Worm (Caenorhabditis elegans) whole organism, L2 larva: ENCODE measurements around the gene spe-29.

ENCODE experiments used
- C34F6.9 ChIP-seq: fragments of 150-350 bp; optimal IDR thresholded peaks from 2 replicates; lab custom pipeline; 2014; ENCODE audit warnings: missing biosample characterization, missing genetic modification characterization
- F13H6.1 ChIP-seq: sonication (generic microtip); optimal IDR thresholded peaks from 2 replicates; lab custom pipeline; 2016; ENCODE audit warnings: missing genetic modification characterization, missing compliant biosample characterization
- Y55F3AM.14 ChIP-seq: fragments of 200-800 bp; sonication (Bioruptor generic); optimal IDR thresholded peaks from 2 replicates; lab custom pipeline; 2018; ENCODE audit warnings: mild to moderate bottlenecking, missing genetic modification characterization, missing compliant biosample characterization
- ZK546.5 ChIP-seq: sonication (generic microtip); optimal IDR thresholded peaks from 2 replicates; lab custom pipeline; 2017; ENCODE audit warnings: missing biosample characterization, missing genetic modification characterization
- aly-2 ChIP-seq: fragments of 150-350 bp; optimal IDR thresholded peaks from 2 replicates; lab custom pipeline; 2014; ENCODE audit warnings: missing biosample characterization, missing genetic modification characterization
- ama-1 ChIP-seq: fragments of 150-350 bp; optimal IDR thresholded peaks from 2 replicates; lab custom pipeline; 2018; ENCODE audit warnings: inconsistent platforms
- blmp-1 ChIP-seq: sonication (generic microtip); optimal IDR thresholded peaks from 2 replicates; lab custom pipeline; 2017; ENCODE audit warnings: missing genetic modification characterization, mild to moderate bottlenecking, missing compliant biosample characterization, antibody characterized with exemption, moderate library complexity; ENCODE audit not compliant: insufficient read depth
- ceh-16 ChIP-seq: fragments of 150-350 bp; optimal IDR thresholded peaks from 2 replicates; lab custom pipeline; 2014; ENCODE audit warnings: missing biosample characterization, missing genetic modification characterization
- dmd-4 ChIP-seq: sonication (generic microtip); optimal IDR thresholded peaks from 2 replicates; lab custom pipeline; 2017; ENCODE audit warnings: missing biosample characterization, missing genetic modification characterization
- egl-27 ChIP-seq: sonication (generic microtip); optimal IDR thresholded peaks from 3 replicates; lab custom pipeline; 2017; ENCODE audit warnings: missing biosample characterization, missing genetic modification reagents, missing genetic modification characterization
- elt-1 ChIP-seq: fragments of 150-350 bp; optimal IDR thresholded peaks from 2 replicates; lab custom pipeline; 2014; ENCODE audit warnings: missing biosample characterization, missing genetic modification characterization
- elt-3 ChIP-seq: sonication (generic microtip); optimal IDR thresholded peaks from 2 replicates; lab custom pipeline; 2017; ENCODE audit warnings: missing biosample characterization, missing genetic modification characterization
- fos-1 ChIP-seq: fragments of 150-350 bp; optimal IDR thresholded peaks from 2 replicates; lab custom pipeline; 2014; ENCODE audit warnings: missing biosample characterization, missing genetic modification characterization
- gmeb-1 ChIP-seq: fragments of 150-350 bp; optimal IDR thresholded peaks from 2 replicates; lab custom pipeline; 2014; ENCODE audit warnings: missing biosample characterization, missing genetic modification characterization
- lin-11 ChIP-seq: fragments of 150-350 bp; sonication (generic microtip); optimal IDR thresholded peaks from 2 replicates; lab custom pipeline; 2014; ENCODE audit warnings: missing biosample characterization, missing genetic modification characterization, inconsistent platforms, mixed read lengths
- lin-39 ChIP-seq: fragments of 150-350 bp; optimal IDR thresholded peaks from 2 replicates; lab custom pipeline; 2014; ENCODE audit warnings: missing biosample characterization, missing genetic modification reagents, missing genetic modification characterization
- lsy-2 ChIP-seq, 2 experiments: fragments of 150-350 bp in 1 of 2; sonication (generic microtip) in 1 of 2; optimal IDR thresholded peaks; 2 replicates each; lab custom pipeline; 2014 to 2017; ENCODE audit warnings: missing biosample characterization in 2 of 2, missing genetic modification characterization in 2 of 2
- mab-5 ChIP-seq: fragments of 150-350 bp; optimal IDR thresholded peaks from 2 replicates; lab custom pipeline; 2014; ENCODE audit warnings: missing biosample characterization, missing genetic modification characterization
- mbf-1 ChIP-seq: sonication (generic microtip); optimal IDR thresholded peaks from 2 replicates; lab custom pipeline; 2017; ENCODE audit warnings: missing biosample characterization, missing genetic modification characterization
- mdl-1 ChIP-seq, 2 experiments: fragments of 150-350 bp in 1 of 2; sonication (generic microtip) in 1 of 2; optimal IDR thresholded peaks; 2 replicates each; lab custom pipeline; 2017; ENCODE audit warnings: missing biosample characterization in 2 of 2, missing genetic modification characterization in 2 of 2
- nhr-10 ChIP-seq: sonication (generic microtip); optimal IDR thresholded peaks from 2 replicates; lab custom pipeline; 2017; ENCODE audit warnings: missing biosample characterization, missing genetic modification characterization
- nhr-11 ChIP-seq: fragments of 150-350 bp; optimal IDR thresholded peaks from 2 replicates; lab custom pipeline; 2014; ENCODE audit warnings: missing biosample characterization, missing genetic modification characterization
- nhr-12 ChIP-seq: fragments of 150-350 bp; optimal IDR thresholded peaks from 2 replicates; lab custom pipeline; 2014; ENCODE audit warnings: missing biosample characterization, missing genetic modification characterization
- nhr-129 ChIP-seq: fragments of 150-350 bp; optimal IDR thresholded peaks from 2 replicates; lab custom pipeline; 2014; ENCODE audit warnings: missing biosample characterization, missing genetic modification characterization
- nhr-25 ChIP-seq: fragments of 150-350 bp; sonication (generic microtip); optimal IDR thresholded peaks from 3 replicates; lab custom pipeline; 2014; ENCODE audit warnings: missing biosample characterization, missing genetic modification characterization
- nhr-77 ChIP-seq: fragments of 150-350 bp; optimal IDR thresholded peaks from 2 replicates; lab custom pipeline; 2014; ENCODE audit warnings: missing biosample characterization, missing genetic modification characterization
- peb-1 ChIP-seq: fragments of 150-350 bp; optimal IDR thresholded peaks from 2 replicates; lab custom pipeline; 2014; ENCODE audit warnings: missing biosample characterization, missing genetic modification characterization
- skn-1 ChIP-seq: sonication (generic microtip); optimal IDR thresholded peaks from 2 replicates; lab custom pipeline; 2017; ENCODE audit warnings: missing biosample characterization, missing genetic modification characterization
- sma-3 ChIP-seq: sonication (generic microtip); optimal IDR thresholded peaks from 2 replicates; lab custom pipeline; 2016; ENCODE audit warnings: missing genetic modification reagents, missing genetic modification characterization, missing compliant biosample characterization
- sma-9 ChIP-seq, 2 experiments: fragments of 150-350 bp in 1 of 2; sonication (generic microtip) in 1 of 2; optimal IDR thresholded peaks; 2 replicates each; lab custom pipeline; 2014 to 2016; ENCODE audit warnings: missing genetic modification characterization in 2 of 2, mild to moderate bottlenecking in 1 of 2, missing biosample characterization in 1 of 2, missing compliant biosample characterization in 1 of 2, missing genetic modification reagents in 1 of 2, moderate library complexity in 1 of 2
- unc-39 ChIP-seq: fragments of 150-350 bp; optimal IDR thresholded peaks from 2 replicates; lab custom pipeline; 2014; ENCODE audit warnings: missing biosample characterization, missing genetic modification characterization
- unc-62 ChIP-seq: fragments of 150-350 bp; optimal IDR thresholded peaks from 2 replicates; lab custom pipeline; 2014; ENCODE audit warnings: missing biosample characterization, missing genetic modification reagents, missing genetic modification characterization
- zag-1 ChIP-seq: fragments of 150-350 bp; optimal IDR thresholded peaks from 2 replicates; lab custom pipeline; 2014; ENCODE audit warnings: missing biosample characterization, missing genetic modification characterization
- ztf-1 ChIP-seq: fragments of 200-800 bp; sonication (Bioruptor generic); conservative IDR thresholded peaks from 2 replicates; pipeline ENCODE4 v1.3.6; 2022; ENCODE audit warnings: missing genetic modification characterization, missing compliant biosample characterization

Gene spe-29

DNA sequence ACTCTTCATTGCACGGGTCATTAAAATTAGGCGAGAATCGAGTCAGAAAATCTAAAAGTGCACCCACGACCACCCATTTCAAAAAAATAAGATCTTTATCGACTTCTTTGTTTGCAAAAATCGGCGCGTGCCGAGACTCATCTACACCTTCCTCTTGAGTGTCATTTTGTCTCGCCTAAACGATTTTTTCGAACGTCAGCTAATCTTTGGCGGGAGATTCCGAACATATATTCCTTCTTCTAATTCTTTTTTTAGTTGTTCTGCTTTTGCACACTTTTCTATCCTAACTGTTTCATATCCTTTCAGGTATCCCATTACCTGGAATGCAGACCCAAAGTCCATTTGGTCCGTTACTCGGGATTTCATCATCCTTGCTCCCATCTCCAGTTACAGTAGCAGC lies 17.5 kb upstream of the spe-29 start, which contains the start of gene bed-3:
Gene bed-3 (plus strand): TSS at position 301 of the 400 bp plus-strand sequence.
- TF ChIP-seq lin-11 (no peak), skn-1 (tag; lab: Kevin White, UChicago) (no peak), ztf-1 (no peak), mab-5 (tag; lab: Kevin White, UChicago) (no peak), nhr-129 (tag; lab: Kevin White, UChicago) (no peak), nhr-77 (tag; lab: Kevin White, UChicago) (no peak), elt-1 (no peak), mdl-1 (tag; optimal IDR thresholded peaks at IDR 0.05; lab: Kevin White, UChicago) (no peak), gmeb-1 (tag; lab: Kevin White, UChicago) (no peak), fos-1 (tag; lab: Kevin White, UChicago) (no peak), elt-3 (tag; lab: Kevin White, UChicago) (no peak), lin-39 (tag; lab: Kevin White, UChicago) (no peak), nhr-25 (tag; lab: Kevin White, UChicago) (no peak), C34F6.9 (no peak), mbf-1 (tag; lab: Kevin White, UChicago) (no peak), nhr-10 (no peak), aly-2 (tag; lab: Kevin White, UChicago) (no peak), Y55F3AM.14 (GFP tag; lab: Kevin White, UChicago) (no peak)

DNA sequence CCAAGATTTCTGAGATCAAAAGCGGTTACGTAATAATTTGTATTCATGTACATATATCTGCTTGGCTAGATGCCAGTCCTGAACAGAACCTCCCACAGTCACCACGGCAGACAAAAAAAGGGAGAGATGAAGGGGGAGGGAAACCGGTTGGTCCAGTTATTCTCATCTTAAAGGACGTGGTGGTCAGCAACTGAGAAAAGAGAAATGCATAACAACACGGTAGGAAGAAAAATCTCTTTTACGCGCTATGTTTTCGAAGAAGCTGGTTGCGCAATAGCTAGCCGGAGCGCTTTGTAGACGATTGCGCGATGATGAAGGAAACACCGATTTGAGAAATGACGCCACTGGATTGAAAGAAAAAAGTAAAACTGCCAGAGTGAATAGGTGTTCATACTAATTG lies 15.7 kb upstream of the spe-29 start:
- no peak for TF ChIP-seq elt-3 (tag; lab: Kevin White, UChicago)
- peak; percentile 16 for TF ChIP-seq Y55F3AM.14 (GFP tag; lab: Kevin White, UChicago)
- no peak for TF ChIP-seq ama-1 (lab: Kevin White, UChicago)
- no peak for TF ChIP-seq nhr-77 (tag; lab: Kevin White, UChicago)
- TF ChIP-seq nhr-25 (tag; lab: Kevin White, UChicago): peak; percentile 45

DNA sequence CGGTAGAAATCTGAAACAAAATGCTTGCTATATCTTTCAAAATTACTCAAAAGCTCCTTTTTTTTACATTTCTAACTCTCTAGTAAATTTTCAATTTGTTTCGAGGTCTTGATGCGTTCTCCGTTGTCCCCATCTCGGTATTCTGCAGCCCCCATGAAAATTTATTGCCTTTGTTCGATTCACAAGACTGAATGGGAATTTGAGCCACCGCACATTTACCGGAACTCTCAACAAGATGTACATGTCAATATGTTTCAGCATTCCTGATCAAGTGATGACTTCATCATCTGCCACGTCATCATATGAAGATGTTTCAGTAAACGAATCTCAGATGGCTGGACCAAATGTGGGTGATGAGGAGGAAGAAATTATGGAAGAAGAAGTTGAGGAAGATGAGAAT lies 13.3 kb upstream of the spe-29 start:
- no peak for TF ChIP-seq mdl-1 (tag; optimal IDR thresholded peaks at IDR 0.05; lab: Kevin White, UChicago)
- TF ChIP-seq ceh-16: no peak
- no peak for TF ChIP-seq skn-1 (tag; lab: Kevin White, UChicago)
- no peak for TF ChIP-seq C34F6.9
- no peak for TF ChIP-seq blmp-1 (tag; lab: Kevin White, UChicago)
- no peak for TF ChIP-seq peb-1 (tag; lab: Kevin White, UChicago)
- no peak for TF ChIP-seq unc-62
- TF ChIP-seq unc-39 (tag; lab: Kevin White, UChicago): no peak
- TF ChIP-seq sma-3 (GFP tag; lab: Kevin White, UChicago): no peak
- no peak for TF ChIP-seq ZK546.5 (tag; lab: Kevin White, UChicago)

DNA sequence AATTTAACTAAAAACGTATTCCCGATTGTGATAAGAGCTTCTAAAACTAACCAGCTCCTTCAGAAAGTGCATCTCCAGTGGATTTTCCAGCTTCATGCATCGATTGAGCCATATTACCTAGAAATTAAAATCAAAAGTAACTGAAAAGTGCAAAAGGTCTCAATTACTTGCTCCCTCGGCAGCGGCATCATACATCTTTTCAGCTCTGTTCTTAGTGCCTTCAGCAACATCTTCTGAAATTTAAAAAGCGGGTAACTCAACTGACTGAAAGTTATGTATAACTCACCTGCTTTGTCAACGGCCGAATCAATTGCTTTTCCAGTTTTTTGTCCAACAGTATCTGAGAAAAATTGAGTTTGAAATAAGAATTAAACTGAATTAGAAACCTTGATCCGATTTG lies 9.3 kb upstream of the spe-29 start:
- TF ChIP-seq sma-9 (GFP tag; optimal IDR thresholded peaks at IDR 0.05; lab: Kevin White, UChicago) (no peak), sma-9 (tag; optimal IDR thresholded peaks at IDR 0.05; lab: Kevin White, UChicago) (no peak), elt-1 (no peak), zag-1 (tag; lab: Kevin White, UChicago) (no peak), egl-27 (tag; lab: Kevin White, UChicago) (no peak), mab-5 (tag; lab: Kevin White, UChicago) (no peak), nhr-11 (tag; lab: Kevin White, UChicago) (no peak), mbf-1 (tag; lab: Kevin White, UChicago) (no peak), lin-11 (no peak), sma-3 (GFP tag; lab: Kevin White, UChicago) (no peak)

DNA sequence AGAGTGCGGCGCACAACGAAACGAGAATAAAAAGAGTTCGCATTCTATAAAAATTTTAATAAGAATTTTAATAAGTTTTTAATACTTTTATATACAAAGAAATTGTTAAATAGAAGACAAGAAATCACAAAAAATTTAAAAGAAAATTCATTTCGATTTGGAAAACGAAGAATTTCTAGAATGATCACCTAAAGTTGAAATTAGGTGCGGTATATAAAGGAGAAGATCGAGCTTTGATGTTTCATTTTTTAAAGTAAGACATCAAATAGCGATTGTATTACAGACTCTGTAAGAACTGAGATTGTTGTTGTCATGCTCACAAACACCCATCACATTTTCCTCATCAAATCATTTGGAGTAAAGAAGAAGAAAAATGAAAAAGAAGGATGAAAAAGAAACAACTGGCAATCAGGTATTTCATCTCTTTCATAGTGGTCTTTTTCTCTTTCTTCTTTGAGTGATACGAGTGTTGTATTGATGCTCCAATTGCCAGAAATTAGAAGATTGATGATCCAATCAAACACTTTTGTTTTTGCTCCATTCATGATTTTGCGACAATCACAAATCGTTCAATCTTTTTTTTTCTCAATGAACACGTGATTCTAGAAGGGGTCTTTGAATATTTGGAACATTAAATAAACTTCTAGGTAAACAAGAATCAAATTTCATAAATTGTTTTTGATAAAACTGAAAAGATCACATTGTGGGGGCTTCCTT lies 5.3 kb upstream of the spe-29 start, which contains the start of gene dur-1:
Gene dur-1 (minus strand): TSS at position 51 of the 717 bp plus-strand sequence.
- TF ChIP-seq sma-9 (GFP tag; optimal IDR thresholded peaks at IDR 0.05; lab: Kevin White, UChicago) (peak; percentile 16), sma-9 (tag; optimal IDR thresholded peaks at IDR 0.05; lab: Kevin White, UChicago) (no peak), dmd-4 (no peak), lsy-2 (tag; optimal IDR thresholded peaks at IDR 0.05; lab: Kevin White, UChicago) (peak in 1 of 2 experiments; percentile 61), F13H6.1 (peak; percentile 76), nhr-129 (tag; lab: Kevin White, UChicago) (peak; percentile 56), lin-39 (tag; lab: Kevin White, UChicago) (peak; percentile 38), nhr-12 (tag; lab: Kevin White, UChicago) (no peak), C34F6.9 (peak; percentile 61)
